Fruit fly (Drosophila melanogaster) whole organism: ENCODE results near the gene CG1640.

Experiments used
- CG8478 ChIP-seq: fragments of >200 bp; optimal IDR thresholded peaks from 2 replicates; lab custom pipeline; 2018; ENCODE audit warnings: inconsistent platforms
- pan ChIP-seq: fragments of >200 bp; optimal IDR thresholded peaks from 2 replicates; lab custom pipeline; 2017

- no peak for TF ChIP-seq CG8478
- no peak for TF ChIP-seq pan (lab: Kevin White, UChicago)
These were observed 22.4 kb downstream of the CG1640 start for dm6 chrX:13392764-13393163.
